Worm (Caenorhabditis elegans): ENCODE results near the gene M02B7.7.

M02B7.7 gene

ce11 chrIV:3803252-3803651, 3.7 kb downstream of the M02B7.7 start, which contains the start of the genes algn-14 and M02B7.2 (continued):
- TF ChIP-seq nhr-48 (tag; optimal IDR thresholded peaks at IDR 0.05) (no peak), nhr-102 (tag; optimal IDR thresholded peaks at IDR 0.05) (peak; percentile 49), daf-8 (GFP tag; IDR thresholded peaks at IDR 0.05) (no peak), sdz-12 (GFP tag; optimal IDR thresholded peaks at IDR 0.05) (no peak), egl-27 (tag; optimal IDR thresholded peaks at IDR 0.05) (no peak), madf-5 (GFP tag; IDR thresholded peaks at IDR 0.05) (no peak), mxl-2 (GFP tag; conservative IDR thresholded peaks at IDR 0.05) (no peak), hif-1 (tag; optimal IDR thresholded peaks at IDR 0.05) (peak in 1 of 2 experiments; percentile 81), hmg-1.1 (GFP tag; IDR thresholded peaks at IDR 0.05) (0 out of 2 replicates have a peak, but pooled peaks have one; percentile 27), aly-2 (tag; optimal IDR thresholded peaks at IDR 0.05) (no peak), zag-1 (tag; optimal IDR thresholded peaks at IDR 0.05) (no peak), snpc-4 (tag; optimal IDR thresholded peaks at IDR 0.05) (no peak), tag-97 (GFP tag; IDR thresholded peaks at IDR 0.05) (no peak), zfp-3 (GFP tag; conservative IDR thresholded peaks at IDR 0.05) (no peak), skn-1 (tag; optimal IDR thresholded peaks at IDR 0.05) (no peak), rbr-2 (tag; optimal IDR thresholded peaks at IDR 0.05) (no peak), ceh-44 (GFP tag; IDR thresholded peaks at IDR 0.05) (no peak), F37D6.2 (tag; optimal IDR thresholded peaks at IDR 0.05) (no peak), nhr-42 (GFP tag; IDR thresholded peaks at IDR 0.05) (no peak), ama-1 (optimal IDR thresholded peaks at IDR 0.05) (no peak), spr-1 (tag; optimal IDR thresholded peaks at IDR 0.05) (no peak), lsy-2 (tag; optimal IDR thresholded peaks at IDR 0.05) (peak in 1 of 2 experiments; percentile 83), lin-13 (GFP tag; optimal IDR thresholded peaks at IDR 0.05) (no peak), nhr-10 (tag; optimal IDR thresholded peaks at IDR 0.05) (no peak), vab-7 (GFP tag; IDR thresholded peaks at IDR 0.05) (no peak), lin-38 (GFP tag; IDR thresholded peaks at IDR 0.05) (peak; percentile 49), ceh-32 (tag; optimal IDR thresholded peaks at IDR 0.05; ENCODE audit: poor library complexity) (no peak), aha-1 (tag) (no peak), arid-1 (GFP tag; conservative IDR thresholded peaks at IDR 0.05) (no peak), lin-29 (GFP tag; IDR thresholded peaks at IDR 0.05) (no peak), dve-1 (tag; optimal IDR thresholded peaks at IDR 0.05; ENCODE audit: insufficient read depth) (peak; percentile 59), ceh-82 (tag; optimal IDR thresholded peaks at IDR 0.05) (no peak)

ce11 chrIV:3800952-3801351, 6.0 kb downstream of the M02B7.7 start, which contains the start of gene osm-3:
TSS of gene osm-3 (minus strand) at chrIV:3801052.
- TF ChIP-seq fkh-10 (GFP tag; optimal IDR thresholded peaks at IDR 0.05), result no peak
- no peak for TF ChIP-seq F37D6.2 (tag; optimal IDR thresholded peaks at IDR 0.05)
- no peak for TF ChIP-seq saeg-2 (GFP tag; IDR thresholded peaks at IDR 0.05)
- TF ChIP-seq ceh-32 (tag; optimal IDR thresholded peaks at IDR 0.05; ENCODE audit: poor library complexity), result no peak
- TF ChIP-seq nhr-102 (tag; optimal IDR thresholded peaks at IDR 0.05), result no peak
- no peak for TF ChIP-seq ZK337.2 (GFP tag; IDR thresholded peaks at IDR 0.05)
- TF ChIP-seq nhr-111 (GFP tag; optimal IDR thresholded peaks at IDR 0.05), result no peak
- no peak for TF ChIP-seq lim-7 (GFP tag; IDR thresholded peaks at IDR 0.05)
- TF ChIP-seq ces-1 (GFP tag; optimal IDR thresholded peaks at IDR 0.05), result no peak
- no peak for TF ChIP-seq nhr-10 (tag; optimal IDR thresholded peaks at IDR 0.05)
- TF ChIP-seq lsy-2 (tag; optimal IDR thresholded peaks at IDR 0.05), result no peak
- no peak for TF ChIP-seq aha-1 (tag)
- TF ChIP-seq set-16 (GFP tag; IDR thresholded peaks at IDR 0.05), result no peak
- TF ChIP-seq Y105C5A.15 (GFP tag; IDR thresholded peaks at IDR 0.05), result no peak
- TF ChIP-seq zip-11 (GFP tag; IDR thresholded peaks at IDR 0.05), result no peak
- no peak for TF ChIP-seq ZK546.5 (tag; optimal IDR thresholded peaks at IDR 0.05)
- no peak for TF ChIP-seq nhr-42 (GFP tag; IDR thresholded peaks at IDR 0.05)
- no peak for TF ChIP-seq mdl-1 (tag; optimal IDR thresholded peaks at IDR 0.05)
- no peak for TF ChIP-seq madf-9 (GFP tag; conservative IDR thresholded peaks at IDR 0.05)
- no peak for TF ChIP-seq dve-1 (tag; optimal IDR thresholded peaks at IDR 0.05; ENCODE audit: insufficient read depth)

All from whole organism, L4 larva.